Worm (Caenorhabditis elegans): ENCODE data around the gene lbp-1.
A peak's percentile ranks its signal among the peaks of the same experiment; 100 is the strongest.

Gene lbp-1

ce11 chrX:3244402-3244801 is 14.5 kb upstream of the lbp-1 start (continued):
- TF ChIP-seq fos-1 (tag; optimal IDR thresholded peaks at IDR 0.05) (no peak), ztf-7 (tag; optimal IDR thresholded peaks at IDR 0.05) (no peak), ceh-62 (tag; optimal IDR thresholded peaks at IDR 0.05) (no peak), ceh-28 (tag; optimal IDR thresholded peaks at IDR 0.05) (no peak), mdt-29 (GFP tag; IDR thresholded peaks at IDR 0.05) (no peak)

ce11 chrX:3245812-3246211 is 13.1 kb upstream of the lbp-1 start, which contains the start of gene F40F4.7:
F40F4.7 (minus strand) TSS chrX:3245933.
- TF ChIP-seq php-3 (GFP tag; IDR thresholded peaks at IDR 0.05), result no peak
- no peak for TF ChIP-seq unc-62 (GFP tag; optimal IDR thresholded peaks at IDR 0.05 in 1 of 2)
- TF ChIP-seq unc-62 (tag; optimal IDR thresholded peaks at IDR 0.05), result no peak
- TF ChIP-seq gei-8 (GFP tag; optimal IDR thresholded peaks at IDR 0.05), result no peak
- peak; percentile 11 for TF ChIP-seq pqm-1 (tag; optimal IDR thresholded peaks at IDR 0.05)
- no peak for TF ChIP-seq ztf-7 (tag; optimal IDR thresholded peaks at IDR 0.05)
- no peak for TF ChIP-seq T26A8.4 (GFP tag; IDR thresholded peaks at IDR 0.05)
- TF ChIP-seq unc-39 (tag; optimal IDR thresholded peaks at IDR 0.05), result no peak
- TF ChIP-seq F49E8.2 (tag; optimal IDR thresholded peaks at IDR 0.05; ENCODE audit: borderline replicate concordance), result no peak
- TF ChIP-seq unc-130 (GFP tag; optimal IDR thresholded peaks at IDR 0.05), result no peak
- no peak for TF ChIP-seq lin-39 (tag; optimal IDR thresholded peaks at IDR 0.05)
- TF ChIP-seq Y105C5A.15 (GFP tag; IDR thresholded peaks at IDR 0.05), result no peak
- no peak for TF ChIP-seq nhr-10 (tag; optimal IDR thresholded peaks at IDR 0.05)
- no peak for TF ChIP-seq tra-1 (GFP tag; IDR thresholded peaks at IDR 0.05)
- peak; percentile 80 for TF ChIP-seq mep-1 (tag; optimal IDR thresholded peaks at IDR 0.05)
- TF ChIP-seq saeg-2 (GFP tag; IDR thresholded peaks at IDR 0.05), result no peak
- TF ChIP-seq jun-1 (tag; optimal IDR thresholded peaks at IDR 0.05), result no peak
- no peak for TF ChIP-seq ceh-82 (tag; optimal IDR thresholded peaks at IDR 0.05)
- TF ChIP-seq ctbp-1 (GFP tag; IDR thresholded peaks at IDR 0.05), result no peak
- TF ChIP-seq mdl-1 (tag; optimal IDR thresholded peaks at IDR 0.05), result peak; percentile 66 to 91
- TF ChIP-seq arid-1 (GFP tag; conservative IDR thresholded peaks at IDR 0.05), result peak; percentile 55; the same call in 1 of the 2 replicates
- no peak for TF ChIP-seq lim-7 (GFP tag; IDR thresholded peaks at IDR 0.05)
- no peak for TF ChIP-seq ceh-62 (tag; optimal IDR thresholded peaks at IDR 0.05)
- no peak for TF ChIP-seq vab-7 (GFP tag; IDR thresholded peaks at IDR 0.05)
- no peak for TF ChIP-seq fkh-10 (GFP tag; optimal IDR thresholded peaks at IDR 0.05)
- no peak for TF ChIP-seq madf-5 (GFP tag; IDR thresholded peaks at IDR 0.05)
- TF ChIP-seq mxl-2 (GFP tag; conservative IDR thresholded peaks at IDR 0.05), result no peak
- TF ChIP-seq ceh-44 (GFP tag; IDR thresholded peaks at IDR 0.05), result no peak
- TF ChIP-seq ces-1 (GFP tag; optimal IDR thresholded peaks at IDR 0.05), result no peak
- no peak for TF ChIP-seq zip-2 (tag; optimal IDR thresholded peaks at IDR 0.05)
- TF ChIP-seq tag-97 (GFP tag; IDR thresholded peaks at IDR 0.05), result no peak
- TF ChIP-seq lin-29 (GFP tag; IDR thresholded peaks at IDR 0.05), result no peak
- TF ChIP-seq daf-8 (GFP tag; IDR thresholded peaks at IDR 0.05), result no peak
- TF ChIP-seq dmd-9 (GFP tag; IDR thresholded peaks at IDR 0.05), result no peak
- TF ChIP-seq lir-3 (tag; optimal IDR thresholded peaks at IDR 0.05), result no peak
- TF ChIP-seq ZK337.2 (GFP tag; IDR thresholded peaks at IDR 0.05), result no peak
- peak in 1 of 2 experiments; percentile 68 for TF ChIP-seq lsy-2 (tag; optimal IDR thresholded peaks at IDR 0.05)
- no peak for TF ChIP-seq fos-1 (tag; optimal IDR thresholded peaks at IDR 0.05)
- no peak for TF ChIP-seq spr-1 (tag; optimal IDR thresholded peaks at IDR 0.05)
- TF ChIP-seq nhr-41 (GFP tag; IDR thresholded peaks at IDR 0.05), result no peak
- TF ChIP-seq lin-15B (tag; optimal IDR thresholded peaks at IDR 0.05), result no peak
- no peak for TF ChIP-seq nhr-111 (GFP tag; optimal IDR thresholded peaks at IDR 0.05)
- TF ChIP-seq dmd-6 (GFP tag; IDR thresholded peaks at IDR 0.05), result peak; percentile 63
- no peak for TF ChIP-seq zfp-3 (GFP tag; conservative IDR thresholded peaks at IDR 0.05)
- no peak for TF ChIP-seq snpc-4 (tag; optimal IDR thresholded peaks at IDR 0.05)
- no peak for TF ChIP-seq ama-1 (optimal IDR thresholded peaks at IDR 0.05)
- no peak for TF ChIP-seq Y75B8A.6 (GFP tag; IDR thresholded peaks at IDR 0.05)
- TF ChIP-seq snpc-1.2 (GFP tag; IDR thresholded peaks at IDR 0.05), result no peak
- TF ChIP-seq ZK546.5 (tag; optimal IDR thresholded peaks at IDR 0.05), result no peak
